Fruit fly (Drosophila melanogaster): ENCODE measurements around the gene Adgf-C.

DNA sequence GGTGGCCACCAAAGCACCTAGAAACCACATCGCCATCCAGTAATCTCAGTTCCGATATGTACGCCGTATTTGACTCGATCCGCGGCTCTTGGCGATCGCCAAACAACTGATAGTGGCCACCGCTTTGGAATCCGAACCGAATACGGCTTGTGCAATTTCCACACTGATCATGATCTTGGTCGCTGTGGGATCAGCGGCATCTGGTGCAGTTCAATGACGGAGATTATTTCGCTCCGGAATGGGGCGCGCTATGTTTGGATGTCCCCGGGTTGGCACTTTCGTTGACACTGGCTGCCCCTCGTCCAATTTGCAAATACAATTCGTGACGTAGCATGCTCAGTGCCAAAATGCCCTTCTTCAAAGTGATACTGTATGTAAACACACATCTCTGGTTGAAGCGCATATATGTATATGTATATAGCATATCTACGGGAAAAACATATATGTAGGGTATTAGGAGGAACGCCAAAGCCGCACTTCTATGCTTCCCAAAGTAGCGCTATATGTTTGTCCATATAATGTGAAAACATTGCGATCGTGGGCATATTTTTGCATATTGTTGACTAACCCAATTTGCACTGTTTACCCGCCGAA, 1.2 kb upstream of the Adgf-C start, which contains the start of gene Adgf-D:
- no peak for TF ChIP-seq h (optimal IDR thresholded peaks at IDR 0.05)
- no peak for TF ChIP-seq psq (optimal IDR thresholded peaks at IDR 0.05)
- TF ChIP-seq Sin3A (optimal IDR thresholded peaks at IDR 0.05), result no peak
